Worm (Caenorhabditis elegans): Measurements from ENCODE around the gene R02D5.24.

Gene R02D5.24

ce11 chrV:14491097-14491496, 10.0 kb upstream of the R02D5.24 start:
- TF ChIP-seq tab-1 (GFP tag; IDR thresholded peaks at IDR 0.05) (no peak), flt-1 (GFP tag; IDR thresholded peaks at IDR 0.05) (no peak), cog-1 (tag; optimal IDR thresholded peaks at IDR 0.05) (no peak), ztf-29 (GFP tag; IDR thresholded peaks at IDR 0.05) (no peak), T22C8.4 (GFP tag; IDR thresholded peaks at IDR 0.05) (no peak), klf-2 (GFP tag; conservative IDR thresholded peaks at IDR 0.05) (no peak), med-1 (GFP tag; optimal IDR thresholded peaks at IDR 0.05; ENCODE audit: insufficient read depth) (no peak), ref-1 (GFP tag; conservative IDR thresholded peaks at IDR 0.05) (no peak), ztf-23 (GFP tag; IDR thresholded peaks at IDR 0.05) (no peak)

DNA sequence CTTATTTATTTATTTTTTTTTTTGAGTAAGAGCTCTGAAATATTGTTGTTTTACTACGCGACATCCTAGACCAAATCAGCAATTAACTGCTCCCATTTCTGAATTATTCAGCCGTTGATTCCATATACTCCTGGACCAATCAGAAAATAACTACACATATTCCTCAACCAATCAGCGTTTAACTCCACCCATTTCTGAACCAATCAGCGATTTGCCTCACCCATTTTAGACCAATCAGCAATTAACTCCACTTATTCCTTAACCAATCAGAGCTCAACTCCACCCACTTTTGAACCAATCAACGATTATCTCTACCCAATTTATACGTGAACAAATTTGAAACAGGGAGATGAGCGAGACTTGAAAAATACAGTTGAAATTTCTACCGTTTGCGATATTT, 7.5 kb upstream of the R02D5.24 start:
- TF ChIP-seq ztf-29 (GFP tag; IDR thresholded peaks at IDR 0.05) (no peak), klf-2 (GFP tag; conservative IDR thresholded peaks at IDR 0.05) (no peak), med-1 (GFP tag; optimal IDR thresholded peaks at IDR 0.05; ENCODE audit: insufficient read depth) (no peak), ztf-23 (GFP tag; IDR thresholded peaks at IDR 0.05) (no peak), tab-1 (GFP tag; IDR thresholded peaks at IDR 0.05) (no peak), T22C8.4 (GFP tag; IDR thresholded peaks at IDR 0.05) (no peak), cog-1 (tag; optimal IDR thresholded peaks at IDR 0.05) (no peak), ref-1 (GFP tag; conservative IDR thresholded peaks at IDR 0.05) (no peak), flt-1 (GFP tag; IDR thresholded peaks at IDR 0.05) (no peak)

DNA sequence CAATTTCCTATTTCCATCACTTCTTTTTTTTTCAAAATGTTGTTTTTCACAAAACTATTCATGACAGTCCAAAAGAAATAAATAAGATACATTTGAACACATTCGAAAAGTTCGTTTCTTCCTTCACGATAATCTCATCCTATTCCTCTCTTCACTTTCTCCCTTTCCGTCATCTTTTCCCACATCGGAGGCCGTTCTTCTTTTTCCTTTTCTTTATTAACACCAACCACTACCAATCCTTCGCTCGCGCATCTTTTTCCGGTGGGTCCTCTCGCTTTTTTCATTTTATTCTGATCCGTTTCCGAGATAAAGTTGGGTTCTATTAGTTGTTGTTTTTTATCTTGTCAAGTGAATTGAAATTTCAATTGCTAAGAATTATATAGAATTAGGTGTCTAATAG, 5.6 kb upstream of the R02D5.24 start:
- no peak for TF ChIP-seq T22C8.4 (GFP tag; IDR thresholded peaks at IDR 0.05)
- TF ChIP-seq klf-2 (GFP tag; conservative IDR thresholded peaks at IDR 0.05): no peak
- TF ChIP-seq ref-1 (GFP tag; conservative IDR thresholded peaks at IDR 0.05): no peak
- no peak for TF ChIP-seq med-1 (GFP tag; optimal IDR thresholded peaks at IDR 0.05; ENCODE audit: insufficient read depth)
- no peak for TF ChIP-seq cog-1 (tag; optimal IDR thresholded peaks at IDR 0.05)
- TF ChIP-seq ztf-29 (GFP tag; IDR thresholded peaks at IDR 0.05): no peak
- no peak for TF ChIP-seq ztf-23 (GFP tag; IDR thresholded peaks at IDR 0.05)
- no peak for TF ChIP-seq flt-1 (GFP tag; IDR thresholded peaks at IDR 0.05)
- no peak for TF ChIP-seq tab-1 (GFP tag; IDR thresholded peaks at IDR 0.05)

ce11 chrV:14496446-14496845, 4.7 kb upstream of the R02D5.24 start:
- TF ChIP-seq ref-1 (GFP tag; conservative IDR thresholded peaks at IDR 0.05): no peak
- TF ChIP-seq ztf-29 (GFP tag; IDR thresholded peaks at IDR 0.05): no peak
- no peak for TF ChIP-seq ztf-23 (GFP tag; IDR thresholded peaks at IDR 0.05)
- no peak for TF ChIP-seq T22C8.4 (GFP tag; IDR thresholded peaks at IDR 0.05)
- TF ChIP-seq flt-1 (GFP tag; IDR thresholded peaks at IDR 0.05): no peak
- no peak for TF ChIP-seq med-1 (GFP tag; optimal IDR thresholded peaks at IDR 0.05; ENCODE audit: insufficient read depth)
- TF ChIP-seq klf-2 (GFP tag; conservative IDR thresholded peaks at IDR 0.05): no peak
- TF ChIP-seq cog-1 (tag; optimal IDR thresholded peaks at IDR 0.05): no peak
- no peak for TF ChIP-seq tab-1 (GFP tag; IDR thresholded peaks at IDR 0.05)

DNA sequence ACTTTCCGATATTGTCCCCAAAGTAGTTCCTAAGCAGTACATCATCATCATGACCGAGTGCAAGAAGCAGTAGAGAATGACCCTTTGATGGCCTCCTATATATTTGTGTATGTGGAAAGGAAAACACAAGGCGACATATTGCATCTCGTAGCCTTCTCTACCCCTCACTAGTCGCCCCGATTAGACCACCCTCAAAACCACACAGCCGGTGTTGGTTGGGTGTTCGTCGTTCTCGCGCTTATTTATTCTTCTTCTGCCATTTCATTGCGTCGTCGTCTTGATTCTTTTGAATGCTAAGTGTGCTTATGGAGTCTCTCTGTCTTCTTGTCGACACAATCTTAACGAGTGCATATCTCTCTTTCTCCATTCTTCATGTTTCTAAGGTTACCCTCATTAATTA, 2.9 kb upstream of the R02D5.24 start:
- TF ChIP-seq ztf-23 (GFP tag; IDR thresholded peaks at IDR 0.05) (no peak), tab-1 (GFP tag; IDR thresholded peaks at IDR 0.05) (no peak), med-1 (GFP tag; optimal IDR thresholded peaks at IDR 0.05; ENCODE audit: insufficient read depth) (no peak), flt-1 (GFP tag; IDR thresholded peaks at IDR 0.05) (peak; percentile 61; the same call in 1 of the 2 replicates), klf-2 (GFP tag; conservative IDR thresholded peaks at IDR 0.05) (no peak), ref-1 (GFP tag; conservative IDR thresholded peaks at IDR 0.05) (no peak), T22C8.4 (GFP tag; IDR thresholded peaks at IDR 0.05) (no peak), cog-1 (tag; optimal IDR thresholded peaks at IDR 0.05) (peak; percentile 34), ztf-29 (GFP tag; IDR thresholded peaks at IDR 0.05) (no peak)

DNA sequence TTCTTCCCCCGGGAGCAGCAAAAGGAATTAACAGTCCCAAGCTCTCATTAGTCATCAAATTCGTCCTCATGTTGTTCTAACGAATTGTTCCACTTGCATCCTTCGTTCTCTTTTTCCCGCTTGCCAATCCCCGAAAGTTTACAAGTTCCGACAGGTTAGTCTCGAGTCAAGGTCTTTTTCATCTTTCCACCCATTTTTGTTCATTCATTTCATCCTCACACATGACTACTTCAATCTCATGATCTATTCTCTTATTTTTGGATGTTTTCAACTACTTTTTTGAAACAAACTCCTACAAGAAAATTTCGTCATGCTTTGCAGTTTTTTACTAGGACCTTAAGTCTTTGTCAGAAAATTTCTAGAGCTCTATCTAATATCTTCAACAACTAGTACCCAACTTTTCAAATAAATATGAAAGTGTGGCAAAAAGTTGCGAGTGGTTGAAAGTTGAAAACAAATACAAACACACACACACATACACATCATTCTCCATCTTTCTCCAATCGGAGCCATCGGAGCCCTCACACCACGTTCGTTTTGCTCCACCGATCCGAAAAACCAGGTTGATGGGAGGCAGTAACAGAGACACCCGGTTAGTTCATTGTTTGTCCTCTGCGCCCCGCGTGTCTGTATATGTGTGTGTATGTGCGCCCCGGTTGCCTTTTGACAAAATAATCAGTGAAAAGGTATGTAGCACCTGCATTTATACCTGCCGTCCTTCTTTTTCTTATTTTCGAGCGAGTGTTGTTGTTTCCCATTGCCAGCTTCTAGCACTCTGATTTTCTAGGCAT, 1.9 kb upstream of the R02D5.24 start:
- TF ChIP-seq ztf-23 (GFP tag; IDR thresholded peaks at IDR 0.05) (no peak), ztf-29 (GFP tag; IDR thresholded peaks at IDR 0.05) (no peak), cog-1 (tag; optimal IDR thresholded peaks at IDR 0.05) (no peak), T22C8.4 (GFP tag; IDR thresholded peaks at IDR 0.05) (no peak), klf-2 (GFP tag; conservative IDR thresholded peaks at IDR 0.05) (no peak), flt-1 (GFP tag; IDR thresholded peaks at IDR 0.05) (no peak), tab-1 (GFP tag; IDR thresholded peaks at IDR 0.05) (no peak), med-1 (GFP tag; optimal IDR thresholded peaks at IDR 0.05; ENCODE audit: insufficient read depth) (no peak), ref-1 (GFP tag; conservative IDR thresholded peaks at IDR 0.05) (no peak)

- TF ChIP-seq med-1 (GFP tag; optimal IDR thresholded peaks at IDR 0.05; ENCODE audit: insufficient read depth) (no peak), klf-2 (GFP tag; conservative IDR thresholded peaks at IDR 0.05) (no peak), tab-1 (GFP tag; IDR thresholded peaks at IDR 0.05) (no peak), ztf-29 (GFP tag; IDR thresholded peaks at IDR 0.05) (no peak), T22C8.4 (GFP tag; IDR thresholded peaks at IDR 0.05) (no peak), ref-1 (GFP tag; conservative IDR thresholded peaks at IDR 0.05) (no peak), ztf-23 (GFP tag; IDR thresholded peaks at IDR 0.05) (no peak), cog-1 (tag; optimal IDR thresholded peaks at IDR 0.05) (no peak), flt-1 (GFP tag; IDR thresholded peaks at IDR 0.05) (no peak)
Measured at ce11 chrV:14500554-14500953, 586 bp upstream of the R02D5.24 start.

DNA sequence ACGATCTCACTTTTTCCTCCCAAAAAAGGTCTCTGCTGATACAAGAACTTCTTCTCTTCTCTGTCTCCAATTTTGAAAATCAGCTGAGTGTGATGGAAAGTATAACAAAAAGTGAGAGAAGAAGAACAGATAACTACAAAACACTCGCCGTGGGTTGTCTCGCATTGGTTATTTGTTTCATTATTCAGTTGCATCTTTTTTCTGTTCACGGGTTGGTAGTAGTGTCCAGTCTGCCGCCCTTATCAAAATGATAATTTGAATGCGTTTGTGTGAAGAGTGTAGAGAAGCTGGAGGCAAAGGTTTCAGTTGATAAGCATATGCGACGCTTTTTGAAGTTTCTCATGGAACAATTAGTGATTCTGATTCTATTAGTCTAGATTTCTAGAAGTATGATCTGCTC, 1.9 kb downstream of the R02D5.24 start:
- TF ChIP-seq med-1 (GFP tag; optimal IDR thresholded peaks at IDR 0.05; ENCODE audit: insufficient read depth) (no peak), cog-1 (tag; optimal IDR thresholded peaks at IDR 0.05) (no peak), T22C8.4 (GFP tag; IDR thresholded peaks at IDR 0.05) (no peak), ztf-23 (GFP tag; IDR thresholded peaks at IDR 0.05) (no peak), klf-2 (GFP tag; conservative IDR thresholded peaks at IDR 0.05) (no peak), tab-1 (GFP tag; IDR thresholded peaks at IDR 0.05) (no peak), flt-1 (GFP tag; IDR thresholded peaks at IDR 0.05) (no peak), ref-1 (GFP tag; conservative IDR thresholded peaks at IDR 0.05) (no peak), ztf-29 (GFP tag; IDR thresholded peaks at IDR 0.05) (no peak)

ce11 chrV:14504120-14504519, 3.0 kb downstream of the R02D5.24 start:
- TF ChIP-seq ztf-29 (GFP tag; IDR thresholded peaks at IDR 0.05): no peak

All from whole organism, midembryonic.